Worm (Caenorhabditis elegans) whole organism, late embryonic: Measurements from ENCODE around the gene T05B4.13.

ENCODE experiments used
- F13H6.1 ChIP-seq: sonication (generic microtip); optimal IDR thresholded peaks from 2 replicates; lab custom pipeline; 2016; ENCODE audit warnings: missing genetic modification characterization, missing compliant biosample characterization
- ceh-18 ChIP-seq: sonication (generic microtip); optimal IDR thresholded peaks from 2 replicates; lab custom pipeline; 2016; ENCODE audit warnings: missing genetic modification characterization, missing compliant biosample characterization
- ceh-22 ChIP-seq: sonication (generic microtip); optimal IDR thresholded peaks from 2 replicates; lab custom pipeline; 2017; ENCODE audit warnings: missing biosample characterization, missing genetic modification characterization
- dve-1 ChIP-seq: sonication (generic microtip); optimal IDR thresholded peaks from 2 replicates; lab custom pipeline; 2017; ENCODE audit warnings: antibody characterized with exemption, mild to moderate bottlenecking, missing genetic modification characterization, missing compliant biosample characterization
- elt-2 ChIP-seq: sonication (generic microtip); optimal IDR thresholded peaks from 2 replicates; lab custom pipeline; 2016; ENCODE audit warnings: missing genetic modification reagents, missing genetic modification characterization, missing compliant biosample characterization
- elt-4 ChIP-seq: sonication (generic microtip); optimal IDR thresholded peaks from 2 replicates; lab custom pipeline; 2016; ENCODE audit warnings: missing genetic modification characterization, missing compliant biosample characterization
- ets-4 ChIP-seq: sonication (generic microtip); optimal IDR thresholded peaks from 2 replicates; lab custom pipeline; 2016; ENCODE audit warnings: missing genetic modification characterization, missing compliant biosample characterization
- hlh-6 ChIP-seq: sonication (generic microtip); optimal IDR thresholded peaks from 2 replicates; lab custom pipeline; 2016; ENCODE audit warnings: missing genotype, missing genetic modification characterization, missing compliant biosample characterization
- pha-4 ChIP-seq: fragments of 150-350 bp; optimal IDR thresholded peaks from 2 replicates; lab custom pipeline; 2018; ENCODE audit warnings: missing biosample characterization, missing genetic modification reagents, missing genetic modification characterization
- rnt-1 ChIP-seq: sonication (generic microtip); optimal IDR thresholded peaks from 2 replicates; lab custom pipeline; 2016; ENCODE audit warnings: missing genetic modification characterization, missing compliant biosample characterization

DNA sequence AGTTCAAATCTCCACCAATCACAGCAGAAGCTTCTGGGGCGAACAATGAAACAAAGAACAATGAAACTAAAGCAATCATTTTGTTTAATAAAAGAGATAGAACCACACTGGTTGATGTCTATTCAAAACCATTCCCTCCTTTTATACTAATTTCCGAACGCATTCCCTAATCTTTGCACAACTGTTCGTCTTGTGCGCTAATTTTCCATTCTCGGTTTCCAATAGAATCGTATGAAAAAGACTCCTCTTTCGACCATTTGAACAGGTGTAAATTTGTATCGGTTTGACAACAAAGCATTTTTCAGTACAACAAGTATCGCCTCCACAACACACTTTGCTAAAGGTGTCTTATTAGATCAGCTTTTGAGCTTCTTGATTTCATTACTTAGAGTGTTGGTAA lies 11.3 kb downstream of the T05B4.13 start, which contains the start of gene T05B4.8:
- TF ChIP-seq elt-2 (tag; lab: Kevin White, UChicago) (no peak), ceh-22 (tag; lab: Kevin White, UChicago) (no peak), hlh-6 (tag; lab: Kevin White, UChicago) (no peak), rnt-1 (tag; lab: Kevin White, UChicago) (no peak), pha-4 (no peak), elt-4 (no peak), F13H6.1 (no peak), ets-4 (tag; lab: Kevin White, UChicago) (no peak), dve-1 (tag; lab: Kevin White, UChicago) (no peak), ceh-18 (tag; lab: Kevin White, UChicago) (no peak)
